Worm (Caenorhabditis elegans) whole organism, L4/young adult: ENCODE data around the gene cul-1.
A peak's percentile ranks its signal among the peaks of the same experiment; 100 is the strongest.

Experiments used
- W03F9.2 ChIP-seq: fragments of 150-350 bp; optimal IDR thresholded peaks from 2 replicates; lab custom pipeline; 2014; ENCODE audit warnings: missing biosample characterization, missing genetic modification characterization
- dao-5 ChIP-seq: sonication (generic microtip); optimal IDR thresholded peaks from 2 replicates; lab custom pipeline; 2016; ENCODE audit warnings: missing genotype, missing genetic modification characterization, moderate library complexity, missing compliant biosample characterization
- him-1 ChIP-seq: sonication (generic microtip); optimal IDR thresholded peaks from 2 replicates; lab custom pipeline; 2016; ENCODE audit warnings: missing genotype, missing genetic modification reagents, missing genetic modification characterization, missing compliant biosample characterization

Gene cul-1

ce11 chrIII:10462935-10463548 lies 8.0 kb upstream of the cul-1 start:
- no peak for TF ChIP-seq W03F9.2 (tag; lab: Kevin White, UChicago)
- TF ChIP-seq dao-5 (tag; lab: Kevin White, UChicago): no peak
- TF ChIP-seq him-1: no peak

- TF ChIP-seq him-1 (no peak), W03F9.2 (tag; lab: Kevin White, UChicago) (peak; percentile 7)
These were observed 7.4 kb upstream of the cul-1 start for ce11 chrIII:10463653-10464052.

- TF ChIP-seq W03F9.2 (tag; lab: Kevin White, UChicago) (no peak), him-1 (no peak), dao-5 (tag; lab: Kevin White, UChicago) (no peak)
These were observed 6.6 kb upstream of the cul-1 start for ce11 chrIII:10464455-10464854.

- peak; percentile 2 for TF ChIP-seq W03F9.2 (tag; lab: Kevin White, UChicago)
- TF ChIP-seq dao-5 (tag; lab: Kevin White, UChicago): no peak
- no peak for TF ChIP-seq him-1
These were observed 1.4 kb upstream of the cul-1 start, which contains the start of gene D2045.5 for ce11 chrIII:10469574-10470055. D2045.5 (minus strand) TSS chrIII:10469624.

- no peak for TF ChIP-seq dao-5 (tag; lab: Kevin White, UChicago)
- TF ChIP-seq W03F9.2 (tag; lab: Kevin White, UChicago): no peak
- TF ChIP-seq him-1: no peak
These were observed 3.9 kb downstream of the cul-1 start, which contains the start of gene D2045.9 for ce11 chrIII:10474945-10475344. D2045.9 (plus strand) TSS chrIII:10475245.

ce11 chrIII:10479180-10479579 lies 8.1 kb downstream of the cul-1 start, which contains the start of gene D2045.7:
D2045.7 (plus strand) TSS chrIII:10479480.
- TF ChIP-seq W03F9.2 (tag; lab: Kevin White, UChicago) (no peak), him-1 (no peak), dao-5 (tag; lab: Kevin White, UChicago) (no peak)

- no peak for TF ChIP-seq W03F9.2 (tag; lab: Kevin White, UChicago)
- no peak for TF ChIP-seq him-1
- TF ChIP-seq dao-5 (tag; lab: Kevin White, UChicago): no peak
These were observed 10.5 kb downstream of the cul-1 start for ce11 chrIII:10481497-10481896.

ce11 chrIII:10481988-10482387 lies 11.0 kb downstream of the cul-1 start, which contains the start of gene D2045.8:
D2045.8 (plus strand) TSS chrIII:10482288.
- TF ChIP-seq him-1: no peak
- no peak for TF ChIP-seq dao-5 (tag; lab: Kevin White, UChicago)
- TF ChIP-seq W03F9.2 (tag; lab: Kevin White, UChicago): no peak

- no peak for TF ChIP-seq W03F9.2 (tag; lab: Kevin White, UChicago)
- no peak for TF ChIP-seq him-1
- TF ChIP-seq dao-5 (tag; lab: Kevin White, UChicago): no peak
These were observed 15.4 kb downstream of the cul-1 start for ce11 chrIII:10486455-10486854.

ce11 chrIII:10488052-10488451 lies 17.0 kb downstream of the cul-1 start, which contains the start of gene ptr-25:
ptr-25 (plus strand) TSS chrIII:10488124.
- no peak for TF ChIP-seq dao-5 (tag; lab: Kevin White, UChicago)
- no peak for TF ChIP-seq him-1
- no peak for TF ChIP-seq W03F9.2 (tag; lab: Kevin White, UChicago)

ce11 chrIII:10503753-10504152 lies 32.7 kb downstream of the cul-1 start, which contains the start of gene rab-33:
rab-33 (minus strand) TSS chrIII:10503853.
- TF ChIP-seq him-1 (no peak), W03F9.2 (tag; lab: Kevin White, UChicago) (no peak), dao-5 (tag; lab: Kevin White, UChicago) (no peak)

- TF ChIP-seq W03F9.2 (tag; lab: Kevin White, UChicago) (peak; percentile 95), him-1 (no peak)
These were observed 34.1 kb downstream of the cul-1 start, which contains the start of the genes taf-11.3 and urm-1 for ce11 chrIII:10505182-10505581. taf-11.3 (minus strand) TSS chrIII:10505250. urm-1 (plus strand) TSS chrIII:10505480.

- TF ChIP-seq him-1 (no peak), dao-5 (tag; lab: Kevin White, UChicago) (peak; percentile 18), W03F9.2 (tag; lab: Kevin White, UChicago) (no peak)
These were observed 35.1 kb downstream of the cul-1 start for ce11 chrIII:10505943-10506698.

ce11 chrIII:10506699-10507248 lies 35.7 kb downstream of the cul-1 start, which contains the start of the genes sip-1 and sly-1:
sip-1 (minus strand) TSS chrIII:10506801.
sly-1 (plus strand) TSS chrIII:10507058.
- TF ChIP-seq dao-5 (tag; lab: Kevin White, UChicago) (no peak), W03F9.2 (tag; lab: Kevin White, UChicago) (peak; percentile 84)
